Worm (Caenorhabditis elegans) whole organism, L2 larva: ENCODE measurements around the gene cyp-34A8.

Source experiments
- C34F6.9 ChIP-seq: fragments of 150-350 bp; optimal IDR thresholded peaks from 2 replicates; lab custom pipeline; 2014; ENCODE audit warnings: missing biosample characterization, missing genetic modification characterization
- F13H6.1 ChIP-seq: sonication (generic microtip); optimal IDR thresholded peaks from 2 replicates; lab custom pipeline; 2016; ENCODE audit warnings: missing genetic modification characterization, missing compliant biosample characterization
- Y55F3AM.14 ChIP-seq: fragments of 200-800 bp; sonication (Bioruptor generic); optimal IDR thresholded peaks from 2 replicates; lab custom pipeline; 2018; ENCODE audit warnings: mild to moderate bottlenecking, missing genetic modification characterization, missing compliant biosample characterization
- ZK546.5 ChIP-seq: sonication (generic microtip); optimal IDR thresholded peaks from 2 replicates; lab custom pipeline; 2017; ENCODE audit warnings: missing biosample characterization, missing genetic modification characterization
- alr-1 ChIP-seq: fragments of 150-350 bp; optimal IDR thresholded peaks from 2 replicates; lab custom pipeline; 2014; ENCODE audit warnings: missing biosample characterization, missing genetic modification characterization
- aly-2 ChIP-seq: fragments of 150-350 bp; optimal IDR thresholded peaks from 2 replicates; lab custom pipeline; 2014; ENCODE audit warnings: missing biosample characterization, missing genetic modification characterization
- ama-1 ChIP-seq: fragments of 150-350 bp; optimal IDR thresholded peaks from 2 replicates; lab custom pipeline; 2018; ENCODE audit warnings: inconsistent platforms
- ceh-16 ChIP-seq: fragments of 150-350 bp; optimal IDR thresholded peaks from 2 replicates; lab custom pipeline; 2014; ENCODE audit warnings: missing biosample characterization, missing genetic modification characterization
- ceh-82 ChIP-seq: fragments of 150-350 bp; optimal IDR thresholded peaks from 2 replicates; lab custom pipeline; 2014; ENCODE audit warnings: missing biosample characterization, missing genetic modification characterization
- crh-2 ChIP-seq: sonication (generic microtip); optimal IDR thresholded peaks from 2 replicates; lab custom pipeline; 2017; ENCODE audit warnings: missing biosample characterization, missing genetic modification characterization
- egl-27 ChIP-seq: sonication (generic microtip); optimal IDR thresholded peaks from 3 replicates; lab custom pipeline; 2017; ENCODE audit warnings: missing biosample characterization, missing genetic modification reagents, missing genetic modification characterization
- elt-3 ChIP-seq: sonication (generic microtip); optimal IDR thresholded peaks from 2 replicates; lab custom pipeline; 2017; ENCODE audit warnings: missing biosample characterization, missing genetic modification characterization
- fos-1 ChIP-seq: fragments of 150-350 bp; optimal IDR thresholded peaks from 2 replicates; lab custom pipeline; 2014; ENCODE audit warnings: missing biosample characterization, missing genetic modification characterization
- gmeb-1 ChIP-seq: fragments of 150-350 bp; optimal IDR thresholded peaks from 2 replicates; lab custom pipeline; 2014; ENCODE audit warnings: missing biosample characterization, missing genetic modification characterization
- lin-11 ChIP-seq: fragments of 150-350 bp; sonication (generic microtip); optimal IDR thresholded peaks from 2 replicates; lab custom pipeline; 2014; ENCODE audit warnings: missing biosample characterization, missing genetic modification characterization, inconsistent platforms, mixed read lengths
- lin-13 ChIP-seq: fragments of 150-350 bp; optimal IDR thresholded peaks from 2 replicates; lab custom pipeline; 2014; ENCODE audit warnings: missing biosample characterization, missing genetic modification reagents, missing genetic modification characterization
- lin-39 ChIP-seq: fragments of 150-350 bp; optimal IDR thresholded peaks from 2 replicates; lab custom pipeline; 2014; ENCODE audit warnings: missing biosample characterization, missing genetic modification reagents, missing genetic modification characterization
- lsy-2 ChIP-seq, 2 experiments: fragments of 150-350 bp in 1 of 2; sonication (generic microtip) in 1 of 2; optimal IDR thresholded peaks; 2 replicates each; lab custom pipeline; 2014 to 2017; ENCODE audit warnings: missing biosample characterization in 2 of 2, missing genetic modification characterization in 2 of 2
- mab-5 ChIP-seq: fragments of 150-350 bp; optimal IDR thresholded peaks from 2 replicates; lab custom pipeline; 2014; ENCODE audit warnings: missing biosample characterization, missing genetic modification characterization
- mbf-1 ChIP-seq: sonication (generic microtip); optimal IDR thresholded peaks from 2 replicates; lab custom pipeline; 2017; ENCODE audit warnings: missing biosample characterization, missing genetic modification characterization
- mdl-1 ChIP-seq, 2 experiments: fragments of 150-350 bp in 1 of 2; sonication (generic microtip) in 1 of 2; optimal IDR thresholded peaks; 2 replicates each; lab custom pipeline; 2017; ENCODE audit warnings: missing biosample characterization in 2 of 2, missing genetic modification characterization in 2 of 2
- nhr-10 ChIP-seq: sonication (generic microtip); optimal IDR thresholded peaks from 2 replicates; lab custom pipeline; 2017; ENCODE audit warnings: missing biosample characterization, missing genetic modification characterization
- nhr-11 ChIP-seq: fragments of 150-350 bp; optimal IDR thresholded peaks from 2 replicates; lab custom pipeline; 2014; ENCODE audit warnings: missing biosample characterization, missing genetic modification characterization
- nhr-12 ChIP-seq: fragments of 150-350 bp; optimal IDR thresholded peaks from 2 replicates; lab custom pipeline; 2014; ENCODE audit warnings: missing biosample characterization, missing genetic modification characterization
- nhr-129 ChIP-seq: fragments of 150-350 bp; optimal IDR thresholded peaks from 2 replicates; lab custom pipeline; 2014; ENCODE audit warnings: missing biosample characterization, missing genetic modification characterization
- nhr-21 ChIP-seq: fragments of 150-350 bp; optimal IDR thresholded peaks from 2 replicates; lab custom pipeline; 2014; ENCODE audit warnings: missing biosample characterization, missing genetic modification characterization
- nhr-23 ChIP-seq: fragments of 150-350 bp; optimal IDR thresholded peaks from 2 replicates; lab custom pipeline; 2014; ENCODE audit warnings: missing biosample characterization, missing genetic modification reagents, missing genetic modification characterization
- nhr-237 ChIP-seq: fragments of 150-350 bp; optimal IDR thresholded peaks from 2 replicates; lab custom pipeline; 2014; ENCODE audit warnings: missing biosample characterization, missing genetic modification characterization
- nhr-6 ChIP-seq: fragments of 150-350 bp; optimal IDR thresholded peaks from 2 replicates; lab custom pipeline; 2014; ENCODE audit warnings: missing biosample characterization, missing genetic modification characterization
- skn-1 ChIP-seq: sonication (generic microtip); optimal IDR thresholded peaks from 2 replicates; lab custom pipeline; 2017; ENCODE audit warnings: missing biosample characterization, missing genetic modification characterization
- sma-3 ChIP-seq: sonication (generic microtip); optimal IDR thresholded peaks from 2 replicates; lab custom pipeline; 2016; ENCODE audit warnings: missing genetic modification reagents, missing genetic modification characterization, missing compliant biosample characterization
- unc-39 ChIP-seq: fragments of 150-350 bp; optimal IDR thresholded peaks from 2 replicates; lab custom pipeline; 2014; ENCODE audit warnings: missing biosample characterization, missing genetic modification characterization
- ztf-11 ChIP-seq: sonication (generic microtip); optimal IDR thresholded peaks from 2 replicates; lab custom pipeline; 2017; ENCODE audit warnings: missing biosample characterization, missing genetic modification characterization
- ztf-4 ChIP-seq: fragments of 150-350 bp; optimal IDR thresholded peaks from 2 replicates; lab custom pipeline; 2014; ENCODE audit warnings: missing biosample characterization, missing genetic modification characterization

cyp-34A8 gene

DNA sequence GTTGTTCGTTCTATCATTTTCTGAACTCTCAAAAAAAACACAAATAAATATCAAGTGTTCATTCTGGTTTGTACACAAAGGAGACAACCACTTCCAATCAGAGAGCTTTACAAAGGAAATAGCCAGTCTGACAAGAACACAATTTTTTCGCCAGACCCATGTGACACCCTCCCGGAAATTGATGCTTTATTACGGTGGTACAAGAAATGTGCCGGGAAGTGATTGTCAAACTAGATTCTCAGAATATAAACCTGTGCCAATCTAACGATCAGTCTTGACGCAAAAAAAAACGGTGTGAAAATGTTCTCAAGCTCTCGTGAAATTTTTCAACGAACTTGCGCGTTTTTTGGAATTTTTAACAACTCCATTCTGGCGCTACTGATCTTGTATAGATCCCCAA is 13.9 kb downstream of the cyp-34A8 start, which contains the start of gene str-247:
Gene str-247 (plus strand): TSS at position 301 of the 400 bp plus-strand sequence.
- TF ChIP-seq mbf-1 (tag; lab: Kevin White, UChicago) (no peak), nhr-11 (no peak), fos-1 (tag; lab: Kevin White, UChicago) (no peak), crh-2 (tag; lab: Kevin White, UChicago) (no peak), ztf-4 (tag; lab: Kevin White, UChicago) (no peak), ZK546.5 (no peak)

DNA sequence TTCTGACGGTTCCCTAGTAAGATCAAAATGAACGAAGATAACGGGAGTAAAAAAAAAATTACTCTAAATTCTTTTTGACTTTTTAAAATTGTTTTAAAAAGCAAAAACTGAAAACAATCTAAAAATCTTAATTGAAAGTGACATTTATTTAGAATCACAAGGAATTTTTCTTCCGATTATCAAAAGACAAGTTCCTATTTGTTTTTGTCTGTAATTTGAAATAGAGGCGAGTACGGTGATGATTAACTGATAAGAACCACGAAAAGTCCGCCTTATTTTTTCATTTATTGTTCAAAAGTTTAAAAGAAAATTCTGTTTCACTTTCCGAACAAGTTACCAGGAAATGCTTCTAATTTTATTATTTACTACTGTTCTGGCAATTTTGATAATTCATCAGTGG is 17.9 kb downstream of the cyp-34A8 start, which contains the start of gene dach-1:
Gene dach-1 (plus strand): TSS at position 301 of the 400 bp plus-strand sequence.
- TF ChIP-seq mbf-1 (tag; lab: Kevin White, UChicago) (no peak), gmeb-1 (tag; lab: Kevin White, UChicago) (no peak), mdl-1 (tag; optimal IDR thresholded peaks at IDR 0.05; lab: Kevin White, UChicago) (no peak), nhr-11 (no peak), nhr-6 (tag; lab: Kevin White, UChicago) (no peak), nhr-10 (no peak), unc-39 (tag; lab: Kevin White, UChicago) (no peak), alr-1 (no peak), ama-1 (lab: Kevin White, UChicago) (no peak), lin-11 (tag; lab: Kevin White, UChicago) (no peak), ceh-16 (tag; lab: Kevin White, UChicago) (no peak), nhr-21 (tag; lab: Kevin White, UChicago) (no peak)

DNA sequence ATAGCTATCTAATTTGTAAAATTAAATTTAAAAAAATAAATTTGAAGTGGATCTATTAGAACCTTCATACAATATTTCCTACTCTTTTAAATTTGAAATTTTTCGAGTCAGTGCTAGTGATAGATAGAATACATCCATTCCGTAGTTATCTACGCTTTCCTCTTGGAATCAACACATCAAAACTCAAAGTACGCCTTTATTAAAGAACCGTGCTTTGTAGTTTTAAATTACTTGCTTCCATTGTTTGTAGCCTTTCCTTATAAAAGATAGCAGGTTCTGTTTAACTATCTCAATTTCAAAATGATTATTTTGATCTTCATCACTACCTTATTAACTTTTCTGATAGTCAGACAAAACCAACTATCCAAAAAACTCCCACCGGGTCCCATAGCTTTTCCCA is 22.6 kb downstream of the cyp-34A8 start, which contains the start of gene cyp-35B3:
Gene cyp-35B3 (plus strand): TSS at position 301 of the 400 bp plus-strand sequence.
- TF ChIP-seq elt-3 (tag; lab: Kevin White, UChicago) (no peak), fos-1 (tag; lab: Kevin White, UChicago) (no peak), mdl-1 (tag; optimal IDR thresholded peaks at IDR 0.05; lab: Kevin White, UChicago) (no peak), alr-1 (no peak), mab-5 (tag; lab: Kevin White, UChicago) (no peak), lin-39 (no peak), egl-27 (no peak), ceh-82 (tag; lab: Kevin White, UChicago) (no peak)

DNA sequence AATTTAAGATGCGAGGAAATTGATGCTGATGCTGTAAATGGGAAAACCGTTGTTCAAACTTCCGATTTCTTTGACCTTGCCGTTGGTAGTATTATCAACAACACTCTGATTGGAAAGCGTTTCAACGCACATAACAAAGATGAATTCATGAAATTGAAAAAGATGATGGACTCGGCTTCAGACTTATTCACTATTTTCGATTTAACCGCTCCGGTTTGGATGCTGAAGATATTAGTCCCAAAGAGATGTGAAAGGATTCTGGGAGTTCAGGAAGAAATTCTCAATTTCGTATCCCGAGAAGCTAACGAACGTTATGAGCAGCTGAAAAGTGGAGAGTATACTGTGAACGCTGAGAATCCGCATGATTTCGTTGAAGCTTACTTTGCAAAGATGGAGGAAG is 24.3 kb downstream of the cyp-34A8 start:
- TF ChIP-seq crh-2 (tag; lab: Kevin White, UChicago) = no peak
- TF ChIP-seq nhr-129 (tag; lab: Kevin White, UChicago) = no peak
- no peak for TF ChIP-seq lin-11 (tag; lab: Kevin White, UChicago)
- no peak for TF ChIP-seq C34F6.9 (tag; lab: Kevin White, UChicago)
- no peak for TF ChIP-seq ama-1 (lab: Kevin White, UChicago)
- TF ChIP-seq elt-3 (tag; lab: Kevin White, UChicago) = no peak
- TF ChIP-seq nhr-12 (tag; lab: Kevin White, UChicago) = no peak
- no peak for TF ChIP-seq lsy-2 (tag; optimal IDR thresholded peaks at IDR 0.05; lab: Kevin White, UChicago)

DNA sequence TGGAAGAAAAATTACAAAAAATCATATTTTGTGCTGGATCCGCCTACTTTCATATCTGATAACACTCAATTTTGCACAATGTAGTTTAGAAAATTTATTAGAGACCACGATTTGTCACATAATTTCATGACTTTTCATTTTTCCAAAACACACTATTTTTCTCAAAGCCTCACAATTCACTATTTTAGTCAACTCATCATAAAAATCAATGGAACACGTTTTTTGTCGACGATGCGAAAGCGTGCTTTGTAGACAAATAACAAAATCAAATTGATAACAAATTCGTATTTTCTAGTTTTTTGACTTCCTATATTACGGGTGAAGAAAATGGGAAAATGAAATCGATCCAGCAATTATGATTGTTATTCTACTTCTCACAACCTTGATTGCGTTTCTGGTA is 25.8 kb downstream of the cyp-34A8 start, which contains the start of gene cyp-35B2:
Gene cyp-35B2 (plus strand): TSS at position 301 of the 400 bp plus-strand sequence.
- TF ChIP-seq mdl-1 (tag; optimal IDR thresholded peaks at IDR 0.05; lab: Kevin White, UChicago) = no peak
- no peak for TF ChIP-seq ztf-11 (tag; lab: Kevin White, UChicago)
- TF ChIP-seq ama-1 (lab: Kevin White, UChicago) = no peak
- no peak for TF ChIP-seq F13H6.1
- TF ChIP-seq C34F6.9 (tag; lab: Kevin White, UChicago) = no peak
- no peak for TF ChIP-seq lin-11 (tag; lab: Kevin White, UChicago)
- TF ChIP-seq aly-2 = no peak
- no peak for TF ChIP-seq egl-27
- TF ChIP-seq lin-39 = no peak
- TF ChIP-seq unc-39 (tag; lab: Kevin White, UChicago) = no peak
- no peak for TF ChIP-seq nhr-23
- TF ChIP-seq sma-3 (GFP tag; lab: Kevin White, UChicago) = no peak
- no peak for TF ChIP-seq lin-13 (GFP tag; lab: Kevin White, UChicago)
- TF ChIP-seq, all 48 proteins: peak for 0

DNA sequence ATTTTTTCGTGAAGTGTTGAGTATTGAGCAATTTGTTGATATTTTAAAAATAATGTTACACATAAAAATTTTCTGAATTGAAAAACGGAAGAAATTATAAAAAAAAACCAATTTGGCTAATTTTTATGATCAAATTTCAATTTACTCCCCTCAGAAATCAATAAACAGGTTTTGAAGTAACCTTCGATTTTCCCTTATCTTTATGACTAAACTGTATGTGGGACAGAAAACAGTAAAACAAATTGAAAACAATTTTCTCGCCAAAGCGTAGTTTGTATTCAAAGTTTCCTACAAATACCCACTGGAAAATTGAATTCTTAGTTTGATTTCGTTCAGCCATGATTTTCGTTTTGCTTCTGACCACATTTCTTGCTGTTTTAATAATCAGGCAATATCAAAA is 28.8 kb downstream of the cyp-34A8 start, which contains the start of gene cyp-35B1:
Gene cyp-35B1 (plus strand): TSS at position 244 of the 400 bp plus-strand sequence.
- no peak for TF ChIP-seq nhr-237 (tag; lab: Kevin White, UChicago)
- TF ChIP-seq ztf-11 (tag; lab: Kevin White, UChicago) = no peak
- TF ChIP-seq ceh-82 (tag; lab: Kevin White, UChicago) = no peak
- no peak for TF ChIP-seq lsy-2 (tag; optimal IDR thresholded peaks at IDR 0.05; lab: Kevin White, UChicago)
- TF ChIP-seq skn-1 (tag; lab: Kevin White, UChicago) = no peak
- TF ChIP-seq mbf-1 (tag; lab: Kevin White, UChicago) = no peak
- TF ChIP-seq Y55F3AM.14 (GFP tag; lab: Kevin White, UChicago) = no peak
